Worm (Caenorhabditis elegans) whole organism, early embryonic: Measurements from ENCODE around the gene mfsd-11.

Experiments used
- ama-1 ChIP-seq: fragments of 150-350 bp; optimal IDR thresholded peaks from 2 replicates; lab custom pipeline; 2014
- ceh-36 ChIP-seq: sonication (generic microtip); optimal IDR thresholded peaks from 2 replicates; lab custom pipeline; 2016; ENCODE audit warnings: missing genetic modification characterization, inconsistent platforms, missing compliant biosample characterization
- flt-1 ChIP-seq: fragments of 200-800 bp; sonication (Bioruptor generic); IDR thresholded peaks from 2 replicates; pipeline ENCODE4 v1.3.6; 2022; ENCODE audit warnings: missing genetic modification characterization, missing compliant biosample characterization
- scrt-1 ChIP-seq: fragments of 200-800 bp; sonication (Bioruptor generic); IDR thresholded peaks from 2 replicates; pipeline ENCODE4 v1.3.6; 2022; ENCODE audit warnings: missing genetic modification characterization, missing compliant biosample characterization

ce11 chrX:12118340-12118739 is 35.6 kb downstream of the mfsd-11 start, which contains the start of gene lgc-16:
- TF ChIP-seq ceh-36 (tag; lab: Kevin White, UChicago) (no peak), scrt-1 (no peak), ama-1 (lab: Kevin White, UChicago) (no peak), flt-1 (no peak)
